Fruit fly (Drosophila melanogaster): ENCODE data around the gene MED30.

The MED30 gene

dm6 chr3L:629916-630663 is 23.8 kb downstream of the MED30 start (continued):
- TF ChIP-seq unc-4 (GFP tag; IDR thresholded peaks at IDR 0.05; ENCODE audit: partially characterized antibody) (0 out of 2 replicates have a peak, but pooled peaks have one; percentile 25), Ets65A (GFP tag) (peak; percentile 81), ewg (GFP tag; optimal IDR thresholded peaks at IDR 0.05) (peak; percentile 70), CkIIα-i1 (GFP tag; IDR thresholded peaks at IDR 0.05) (no peak)

dm6 chr3L:629353-629915 is 24.5 kb downstream of the MED30 start:
- TF ChIP-seq Kr (GFP tag; optimal IDR thresholded peaks at IDR 0.05) (no peak), CG10565 (GFP tag; optimal IDR thresholded peaks at IDR 0.05) (no peak), sqz (GFP tag; optimal IDR thresholded peaks at IDR 0.05) (peak; percentile 89), dm (GFP tag; optimal IDR thresholded peaks at IDR 0.05) (no peak), CG12236 (GFP tag; optimal IDR thresholded peaks at IDR 0.05) (no peak), ara (GFP tag; IDR thresholded peaks at IDR 0.05) (no peak), nmo (GFP tag; optimal IDR thresholded peaks at IDR 0.05) (no peak), sim (GFP tag; IDR thresholded peaks at IDR 0.05) (no peak), CG17912 (GFP tag; optimal IDR thresholded peaks at IDR 0.05) (no peak), z (GFP tag; IDR thresholded peaks at IDR 0.05) (0 out of 3 replicates have a peak, but pooled peaks have one; percentile 47), CG3726 (GFP tag; IDR thresholded peaks at IDR 0.05) (no peak), CG11398 (GFP tag; optimal IDR thresholded peaks at IDR 0.05) (no peak), wdn (GFP tag; IDR thresholded peaks at IDR 0.05) (peak; percentile 30; the same call in 1 of the 2 replicates), CG9876 (GFP tag; optimal IDR thresholded peaks at IDR 0.05) (no peak), CG13624 (GFP tag; optimal IDR thresholded peaks at IDR 0.05) (peak; percentile 35), HmgZ (tag; optimal IDR thresholded peaks at IDR 0.05) (peak; percentile 56), CG11504 (tag; optimal IDR thresholded peaks at IDR 0.05) (no peak), croc (GFP tag; conservative IDR thresholded peaks at IDR 0.05) (no peak), ash1 (GFP tag; optimal IDR thresholded peaks at IDR 0.05) (no peak), Hand (GFP tag; optimal IDR thresholded peaks at IDR 0.05) (no peak), sug (tag; optimal IDR thresholded peaks at IDR 0.05) (peak; percentile 47), bbx (GFP tag; IDR thresholded peaks at IDR 0.05; ENCODE audit: partially characterized antibody) (0 out of 2 replicates have a peak, but pooled peaks have one; percentile 43), CG13296 (GFP tag; optimal IDR thresholded peaks at IDR 0.05) (peak; percentile 59), CG14965 (GFP tag; optimal IDR thresholded peaks at IDR 0.05; ENCODE audit: borderline replicate concordance) (no peak), HmgD (GFP tag; optimal IDR thresholded peaks at IDR 0.05) (no peak), CG13424 (tag; optimal IDR thresholded peaks at IDR 0.05) (no peak), CG32772 (GFP tag; IDR thresholded peaks at IDR 0.05) (peak; percentile 60; the same call in 1 of the 2 replicates), CG1529 (GFP tag; optimal IDR thresholded peaks at IDR 0.05) (no peak), Adf1 (GFP tag; IDR thresholded peaks at IDR 0.05) (no peak), pros (GFP tag; optimal IDR thresholded peaks at IDR 0.05) (no peak), zen2 (GFP tag; IDR thresholded peaks at IDR 0.05; ENCODE audit: partially characterized antibody) (no peak), Nf-YB (GFP tag; optimal IDR thresholded peaks at IDR 0.05) (no peak), odd (GFP tag; optimal IDR thresholded peaks at IDR 0.05) (no peak), tap (tag; optimal IDR thresholded peaks at IDR 0.05) (no peak), CG2202 (tag; optimal IDR thresholded peaks at IDR 0.05) (no peak), shn (GFP tag; optimal IDR thresholded peaks at IDR 0.05) (no peak), HLH54F (GFP tag; optimal IDR thresholded peaks at IDR 0.05) (no peak), ham (GFP tag; IDR thresholded peaks at IDR 0.05) (no peak), h (optimal IDR thresholded peaks at IDR 0.05) (no peak), Sox102F (GFP tag; optimal IDR thresholded peaks at IDR 0.05) (no peak), CG10431 (GFP tag; optimal IDR thresholded peaks at IDR 0.05) (no peak), CG33557 (GFP tag; optimal IDR thresholded peaks at IDR 0.05) (peak; percentile 19), CG7357 (GFP tag; IDR thresholded peaks at IDR 0.05) (no peak), zen (tag; optimal IDR thresholded peaks at IDR 0.05) (no peak)

All from whole organism, embryonic.